Worm (Caenorhabditis elegans) whole organism, L3 larva: Measurements from ENCODE around the gene gst-9.

Source experiments
- ama-1 ChIP-seq: fragments of 150-350 bp; optimal IDR thresholded peaks from 2 replicates; lab custom pipeline; 2018
- ceh-16 ChIP-seq: sonication (generic microtip); optimal IDR thresholded peaks from 2 replicates; lab custom pipeline; 2017; ENCODE audit warnings: missing biosample characterization, missing genetic modification characterization
- ceh-28 ChIP-seq: fragments of 150-350 bp; optimal IDR thresholded peaks from 2 replicates; lab custom pipeline; 2014; ENCODE audit warnings: missing biosample characterization, missing genetic modification reagents, missing genetic modification characterization
- ceh-82 ChIP-seq: fragments of 150-350 bp; optimal IDR thresholded peaks from 2 replicates; lab custom pipeline; 2014; ENCODE audit warnings: missing biosample characterization, missing genetic modification characterization
- egl-27 ChIP-seq: sonication (generic microtip); optimal IDR thresholded peaks from 4 replicates; lab custom pipeline; 2017; ENCODE audit warnings: missing biosample characterization, missing genetic modification reagents, missing genetic modification characterization
- elt-1 ChIP-seq: fragments of 150-350 bp; optimal IDR thresholded peaks from 2 replicates; lab custom pipeline; 2014; ENCODE audit warnings: missing biosample characterization, missing genetic modification characterization
- elt-2 ChIP-seq: sonication (generic microtip); optimal IDR thresholded peaks from 2 replicates; lab custom pipeline; 2016; ENCODE audit warnings: missing genetic modification reagents, mild to moderate bottlenecking, missing genetic modification characterization, missing compliant biosample characterization
- elt-3 ChIP-seq, 3 experiments: fragments of 150-350 bp in 1 of 3; sonication (generic microtip) in 2 of 3; optimal IDR thresholded peaks; 2 replicates in 2 of 3; 4 replicates in 1 of 3; lab custom pipeline; 2014 to 2017; ENCODE audit warnings: missing biosample characterization in 3 of 3, missing genetic modification characterization in 3 of 3
- eor-1 ChIP-seq, 2 experiments: fragments of 150-350 bp; optimal IDR thresholded peaks; 2 replicates each; lab custom pipeline; 2014 to 2018; ENCODE audit warnings: missing biosample characterization in 2 of 2, missing genetic modification characterization in 2 of 2
- fkh-10 ChIP-seq: sonication (generic microtip); optimal IDR thresholded peaks from 2 replicates; lab custom pipeline; 2017; ENCODE audit warnings: missing biosample characterization, missing genetic modification reagents, missing genetic modification characterization
- fkh-2 ChIP-seq: fragments of 150-350 bp; optimal IDR thresholded peaks from 2 replicates; lab custom pipeline; 2014; ENCODE audit warnings: missing biosample characterization, missing genetic modification reagents, missing genetic modification characterization
- fos-1 ChIP-seq: fragments of 150-350 bp; optimal IDR thresholded peaks from 2 replicates; lab custom pipeline; 2014; ENCODE audit warnings: missing biosample characterization, missing genetic modification characterization
- hmg-11 ChIP-seq: sonication (generic microtip); optimal IDR thresholded peaks from 2 replicates; lab custom pipeline; 2016; ENCODE audit warnings: missing genetic modification characterization, missing compliant biosample characterization
- lin-15B ChIP-seq: fragments of 150-350 bp; optimal IDR thresholded peaks from 2 replicates; lab custom pipeline; 2014; ENCODE audit warnings: missing biosample characterization, missing genetic modification characterization
- lin-39 ChIP-seq: fragments of 150-350 bp; optimal IDR thresholded peaks from 2 replicates; lab custom pipeline; 2018; ENCODE audit warnings: missing biosample characterization, missing genetic modification reagents, missing genetic modification characterization
- mdl-1 ChIP-seq: fragments of 150-350 bp; optimal IDR thresholded peaks from 2 replicates; lab custom pipeline; 2014; ENCODE audit warnings: missing biosample characterization, missing genetic modification characterization
- mml-1 ChIP-seq: fragments of 150-350 bp; sonication (generic microtip); optimal IDR thresholded peaks from 3 replicates; lab custom pipeline; 2014; ENCODE audit warnings: missing biosample characterization, missing genetic modification characterization
- nfya-1 ChIP-seq: sonication (generic microtip); optimal IDR thresholded peaks from 2 replicates; lab custom pipeline; 2017; ENCODE audit warnings: missing genetic modification characterization, mild to moderate bottlenecking, missing compliant biosample characterization, antibody characterized with exemption, moderate library complexity; ENCODE audit not compliant: insufficient read depth
- nhr-11 ChIP-seq: fragments of 150-350 bp; optimal IDR thresholded peaks from 2 replicates; lab custom pipeline; 2014; ENCODE audit warnings: missing biosample characterization, missing genetic modification characterization
- nhr-12 ChIP-seq: fragments of 150-350 bp; optimal IDR thresholded peaks from 2 replicates; lab custom pipeline; 2014; ENCODE audit warnings: missing biosample characterization, missing genetic modification characterization
- nhr-23 ChIP-seq: fragments of 150-350 bp; optimal IDR thresholded peaks from 2 replicates; lab custom pipeline; 2014; ENCODE audit warnings: missing biosample characterization, missing genetic modification reagents, missing genetic modification characterization
- nhr-28 ChIP-seq: fragments of 150-350 bp; optimal IDR thresholded peaks from 2 replicates; lab custom pipeline; 2014; ENCODE audit warnings: missing biosample characterization, missing genetic modification characterization
- nhr-43 ChIP-seq: sonication (generic microtip); optimal IDR thresholded peaks from 2 replicates; lab custom pipeline; 2016; ENCODE audit warnings: mild to moderate bottlenecking, missing genetic modification characterization, missing compliant biosample characterization; ENCODE audit not compliant: poor library complexity, severe bottlenecking
- nhr-67 ChIP-seq: fragments of 150-350 bp; optimal IDR thresholded peaks from 2 replicates; lab custom pipeline; 2014; ENCODE audit warnings: missing biosample characterization, missing genetic modification characterization
- pha-4 ChIP-seq: fragments of 150-350 bp; optimal IDR thresholded peaks from 2 replicates; lab custom pipeline; 2014; ENCODE audit warnings: missing biosample characterization, missing genetic modification reagents, missing genetic modification characterization
- pqm-1 ChIP-seq: fragments of 150-350 bp; optimal IDR thresholded peaks from 2 replicates; lab custom pipeline; 2017; ENCODE audit warnings: missing biosample characterization, missing genetic modification characterization, inconsistent platforms
- sea-2 ChIP-seq: fragments of 150-350 bp; sonication (generic microtip); optimal IDR thresholded peaks from 4 replicates; lab custom pipeline; 2014; ENCODE audit warnings: missing biosample characterization, missing genetic modification reagents, missing genetic modification characterization
- skn-1 ChIP-seq: fragments of 150-350 bp; optimal IDR thresholded peaks from 2 replicates; lab custom pipeline; 2014; ENCODE audit warnings: missing biosample characterization, missing genetic modification characterization
- snpc-4 ChIP-seq: fragments of 150-350 bp; optimal IDR thresholded peaks from 2 replicates; lab custom pipeline; 2014; ENCODE audit warnings: missing biosample characterization, missing genetic modification characterization
- tbx-2 ChIP-seq: sonication (generic microtip); optimal IDR thresholded peaks from 2 replicates; lab custom pipeline; 2016; ENCODE audit warnings: mild to moderate bottlenecking, missing genetic modification characterization, missing compliant biosample characterization
- unc-39 ChIP-seq: sonication (generic microtip); optimal IDR thresholded peaks from 4 replicates; lab custom pipeline; 2017; ENCODE audit warnings: missing biosample characterization, missing genetic modification characterization
- unc-62 ChIP-seq: fragments of 150-350 bp; sonication (generic microtip); optimal IDR thresholded peaks from 4 replicates; lab custom pipeline; 2014; ENCODE audit warnings: missing biosample characterization, missing genetic modification reagents, missing genetic modification characterization
- zag-1 ChIP-seq: fragments of 150-350 bp; optimal IDR thresholded peaks from 2 replicates; lab custom pipeline; 2014; ENCODE audit warnings: missing biosample characterization, missing genetic modification characterization

The gst-9 gene

ce11 chrII:4882498-4882897 is 8.9 kb upstream of the gst-9 start:
- TF ChIP-seq skn-1: no peak
- TF ChIP-seq pha-4 (tag; lab: Kevin White, UChicago): peak; percentile 68

- TF ChIP-seq ceh-16 (tag; lab: Kevin White, UChicago) (no peak), elt-2 (peak; percentile 24)
These were observed 8.0 kb upstream of the gst-9 start, which contains the start of gene gst-8 for ce11 chrII:4883412-4883811. Gene gst-8, plus strand, starts transcription at chrII:4883712.

- TF ChIP-seq eor-1 (tag; optimal IDR thresholded peaks at IDR 0.05; lab: Kevin White, UChicago): no peak
- TF ChIP-seq unc-62 (GFP tag; lab: Kevin White, UChicago): no peak
- TF ChIP-seq nhr-11 (tag; lab: Kevin White, UChicago): no peak
- TF ChIP-seq pqm-1 (tag; lab: Kevin White, UChicago): no peak
- no peak for TF ChIP-seq elt-1 (tag; lab: Kevin White, UChicago)
- no peak for TF ChIP-seq ama-1 (lab: Kevin White, UChicago)
- TF ChIP-seq nhr-23 (tag; lab: Kevin White, UChicago): no peak
- no peak for TF ChIP-seq mml-1
- no peak for TF ChIP-seq fkh-10 (GFP tag; lab: Kevin White, UChicago)
- TF ChIP-seq pha-4 (tag; lab: Kevin White, UChicago): no peak
- TF ChIP-seq zag-1 (tag; lab: Kevin White, UChicago): no peak
- TF ChIP-seq unc-39 (tag; lab: Kevin White, UChicago): no peak
- no peak for TF ChIP-seq hmg-11
- TF ChIP-seq nhr-12: no peak
- no peak for TF ChIP-seq elt-2
- TF ChIP-seq mdl-1 (tag; lab: Kevin White, UChicago): no peak
- no peak for TF ChIP-seq lin-39 (tag; lab: Kevin White, UChicago)
- TF ChIP-seq nhr-67 (tag; lab: Kevin White, UChicago): no peak
- no peak for TF ChIP-seq nhr-28 (tag; lab: Kevin White, UChicago)
- TF ChIP-seq nhr-43 (tag; lab: Kevin White, UChicago): no peak
These were observed 7.0 kb upstream of the gst-9 start for ce11 chrII:4884403-4884802.

- TF ChIP-seq ceh-82 (tag; lab: Kevin White, UChicago): no peak
These were observed 5.4 kb upstream of the gst-9 start, which contains the start of gene R05F9.7 for ce11 chrII:4885976-4886375. Gene R05F9.7, plus strand, starts transcription at chrII:4886276.

ce11 chrII:4888527-4889487 is 2.6 kb upstream of the gst-9 start, which contains the start of gene pgm-1:
Gene pgm-1, plus strand, starts transcription at chrII:4889437.
- TF ChIP-seq mdl-1 (tag; lab: Kevin White, UChicago) (no peak), pha-4 (tag; lab: Kevin White, UChicago) (peak; percentile 80), snpc-4 (tag; lab: Kevin White, UChicago) (no peak), sea-2 (no peak), elt-3 (tag; optimal IDR thresholded peaks at IDR 0.05; lab: Kevin White, UChicago) (no peak), nhr-11 (tag; lab: Kevin White, UChicago) (no peak), fkh-10 (GFP tag; lab: Kevin White, UChicago) (no peak), tbx-2 (no peak), pqm-1 (tag; lab: Kevin White, UChicago) (no peak), egl-27 (tag; lab: Kevin White, UChicago) (no peak), nhr-67 (tag; lab: Kevin White, UChicago) (no peak), fkh-2 (no peak), ceh-82 (tag; lab: Kevin White, UChicago) (no peak), lin-39 (tag; lab: Kevin White, UChicago) (peak; percentile 2), hmg-11 (no peak), ceh-16 (tag; lab: Kevin White, UChicago) (no peak), unc-62 (GFP tag; lab: Kevin White, UChicago) (no peak), fos-1 (tag; lab: Kevin White, UChicago) (no peak), skn-1 (no peak), elt-2 (peak; percentile 84), mml-1 (no peak), nfya-1 (tag; lab: Kevin White, UChicago) (peak; percentile 36), lin-15B (tag; lab: Kevin White, UChicago) (no peak), ama-1 (lab: Kevin White, UChicago) (peak; percentile 16), nhr-28 (tag; lab: Kevin White, UChicago) (no peak), ceh-28 (peak; percentile 36)
